Fruit fly (Drosophila melanogaster) whole organism, embryonic: ENCODE results near the gene AP-1sigma.

Experiments used
- Atf-2 ChIP-seq: fragments of 200-800 bp; sonication (Bioruptor generic); optimal IDR thresholded peaks from 2 replicates; lab custom pipeline; 2016; ENCODE audit warnings: missing biosample characterization, missing genetic modification characterization
- Blimp-1 ChIP-seq: fragments of 200-800 bp; sonication (Bioruptor generic); optimal IDR thresholded peaks from 3 replicates; lab custom pipeline; 2018; ENCODE audit warnings: missing biosample characterization, missing genetic modification characterization, mild to moderate bottlenecking, moderate library complexity, missing genetic modification reagents
- CG10147 ChIP-seq: fragments of 200-800 bp; sonication (Bioruptor generic); optimal IDR thresholded peaks from 2 replicates; lab custom pipeline; 2019; ENCODE audit warnings: missing biosample characterization, mild to moderate bottlenecking, missing genetic modification characterization, moderate library complexity
- CG10431 ChIP-seq: fragments of 200-800 bp; sonication (Bioruptor generic); optimal IDR thresholded peaks from 3 replicates; lab custom pipeline; 2018; ENCODE audit warnings: missing biosample characterization, mild to moderate bottlenecking, missing genetic modification characterization
- CG10979 ChIP-seq: fragments of 200-800 bp; sonication (Bioruptor generic); optimal IDR thresholded peaks from 2 replicates; lab custom pipeline; 2018; ENCODE audit warnings: missing biosample characterization, mild to moderate bottlenecking, missing genetic modification characterization, moderate library complexity
- CG11723 ChIP-seq: fragments of 200-800 bp; sonication (Bioruptor generic); optimal IDR thresholded peaks from 2 replicates; lab custom pipeline; 2017; ENCODE audit warnings: missing biosample characterization, mild to moderate bottlenecking, missing genetic modification characterization
- CG12769 ChIP-seq: fragments of 200-800 bp; sonication (Bioruptor generic); optimal IDR thresholded peaks from 2 replicates; lab custom pipeline; 2019; ENCODE audit warnings: missing biosample characterization, mild to moderate bottlenecking, missing genetic modification characterization, moderate library complexity
- CG13894 ChIP-seq: fragments of 200-800 bp; sonication (Bioruptor generic); optimal IDR thresholded peaks from 3 replicates; lab custom pipeline; 2018; ENCODE audit warnings: missing biosample characterization, mild to moderate bottlenecking, missing genetic modification characterization, moderate library complexity
- CG1647 ChIP-seq: fragments of 200-800 bp; sonication (Bioruptor generic); optimal IDR thresholded peaks from 3 replicates; lab custom pipeline; 2016; ENCODE audit warnings: missing biosample characterization, missing genetic modification characterization
- CG16863 ChIP-seq: fragments of 200-800 bp; sonication (Bioruptor generic); optimal IDR thresholded peaks from 3 replicates; lab custom pipeline; 2016; ENCODE audit warnings: missing biosample characterization, missing genetic modification characterization
- CG17186 ChIP-seq: fragments of 200-800 bp; sonication (Bioruptor generic); optimal IDR thresholded peaks from 3 replicates; lab custom pipeline; 2017; ENCODE audit warnings: missing biosample characterization, missing genetic modification reagents, missing genetic modification characterization
- CG2120 ChIP-seq: fragments of 200-800 bp; sonication (Bioruptor generic); optimal IDR thresholded peaks from 3 replicates; lab custom pipeline; 2016; ENCODE audit warnings: missing biosample characterization, missing genetic modification characterization
- CG32532 ChIP-seq: fragments of 200-800 bp; sonication (Bioruptor generic); IDR thresholded peaks from 2 replicates; pipeline ENCODE4 v1.3.6; 2022; ENCODE audit warnings: missing biosample characterization, missing genetic modification characterization
- CG42726 ChIP-seq: fragments of 200-800 bp; sonication (Bioruptor generic); IDR thresholded peaks from 2 replicates; pipeline ENCODE4 v1.3.6; 2022; ENCODE audit warnings: missing biosample characterization, missing genetic modification characterization; ENCODE audit not compliant: partially characterized antibody
- CG6272 ChIP-seq: fragments of 200-800 bp; sonication (Bioruptor generic); IDR thresholded peaks from 2 replicates; pipeline ENCODE4 v1.3.6; 2022; ENCODE audit warnings: missing biosample characterization, missing genetic modification characterization
- CG7372 ChIP-seq: fragments of 200-800 bp; sonication (Bioruptor generic); IDR thresholded peaks from 2 replicates; pipeline ENCODE4 v1.3.6; 2022; ENCODE audit warnings: missing biosample characterization, missing genetic modification characterization
- CG9797 ChIP-seq: fragments of 200-800 bp; sonication (Bioruptor generic); optimal IDR thresholded peaks from 3 replicates; lab custom pipeline; 2018; ENCODE audit warnings: missing biosample characterization, mild to moderate bottlenecking, missing genetic modification characterization
- CoRest ChIP-seq: fragments of 200-800 bp; sonication (Bioruptor generic); optimal IDR thresholded peaks from 3 replicates; lab custom pipeline; 2018; ENCODE audit warnings: missing biosample characterization, mild to moderate bottlenecking, missing genetic modification characterization, moderate library complexity
- Drgx ChIP-seq: fragments of 200-800 bp; sonication (Bioruptor generic); IDR thresholded peaks from 2 replicates; pipeline ENCODE4 v1.3.6; 2022; ENCODE audit warnings: missing biosample characterization, missing genetic modification characterization
- Hr3 ChIP-seq: fragments of 200-800 bp; sonication (Bioruptor generic); optimal IDR thresholded peaks from 3 replicates; lab custom pipeline; 2016; ENCODE audit warnings: missing biosample characterization, missing genetic modification characterization
- Hr51 ChIP-seq, 2 experiments: fragments of 200-800 bp; sonication (Bioruptor generic); optimal IDR thresholded peaks; 2 replicates in 1 of 2; 3 replicates in 1 of 2; lab custom pipeline; 2016 to 2018; ENCODE audit warnings: missing biosample characterization in 2 of 2, missing genetic modification characterization in 2 of 2, mild to moderate bottlenecking in 1 of 2, moderate library complexity in 1 of 2
- Hr78 ChIP-seq, 2 experiments: fragments of 200-800 bp in 1 of 2; fragments of >200 bp in 1 of 2; sonication (Bioruptor generic) in 1 of 2; optimal IDR thresholded peaks; 2 replicates each; lab custom pipeline; 2017 to 2019; ENCODE audit warnings: missing biosample characterization in 2 of 2, missing genetic modification characterization in 2 of 2, mild to moderate bottlenecking in 1 of 2, moderate library complexity in 1 of 2
- Jarid2 ChIP-seq: fragments of 200-800 bp; sonication (Bioruptor generic); optimal IDR thresholded peaks from 3 replicates; lab custom pipeline; 2017; ENCODE audit warnings: mild to moderate bottlenecking, missing biosample characterization, missing genetic modification reagents, missing genetic modification characterization
- MESR4 ChIP-seq: fragments of 200-800 bp; sonication (Bioruptor generic); optimal IDR thresholded peaks from 2 replicates; lab custom pipeline; 2018; ENCODE audit warnings: missing biosample characterization, mild to moderate bottlenecking, missing genetic modification characterization, moderate library complexity
- MTF-1 ChIP-seq: fragments of 200-800 bp; sonication (Bioruptor generic); optimal IDR thresholded peaks from 2 replicates; lab custom pipeline; 2018; ENCODE audit warnings: missing biosample characterization, mild to moderate bottlenecking, missing genetic modification characterization, borderline replicate concordance
- NfI ChIP-seq: fragments of 200-800 bp; sonication (Bioruptor generic); optimal IDR thresholded peaks from 3 replicates; lab custom pipeline; 2018; ENCODE audit warnings: missing biosample characterization, mild to moderate bottlenecking, missing genetic modification characterization, moderate library complexity
- Sox102F ChIP-seq: fragments of 200-800 bp; sonication (Bioruptor generic); optimal IDR thresholded peaks from 2 replicates; lab custom pipeline; 2018; ENCODE audit warnings: missing biosample characterization, mild to moderate bottlenecking, missing genetic modification characterization, moderate library complexity
- abd-A ChIP-seq: fragments of 200-800 bp; sonication (Bioruptor generic); optimal IDR thresholded peaks from 3 replicates; lab custom pipeline; 2019; ENCODE audit warnings: missing biosample characterization, mild to moderate bottlenecking, missing genetic modification characterization, moderate library complexity
- ap ChIP-seq: fragments of 200-800 bp; sonication (Bioruptor generic); IDR thresholded peaks from 2 replicates; pipeline ENCODE4 v1.3.6; 2022; ENCODE audit warnings: missing biosample characterization, missing genetic modification characterization
- cg ChIP-seq: fragments of 200-800 bp; sonication (Bioruptor generic); optimal IDR thresholded peaks from 3 replicates; lab custom pipeline; 2019; ENCODE audit warnings: missing biosample characterization, mild to moderate bottlenecking, missing genetic modification characterization, moderate library complexity
- emc ChIP-seq: fragments of 200-800 bp; sonication (Bioruptor generic); optimal IDR thresholded peaks from 2 replicates; lab custom pipeline; 2016; ENCODE audit warnings: missing biosample characterization, missing genetic modification characterization
- jing ChIP-seq: fragments of 200-800 bp; sonication (Bioruptor generic); optimal IDR thresholded peaks from 2 replicates; lab custom pipeline; 2018; ENCODE audit warnings: missing biosample characterization, mild to moderate bottlenecking, missing genetic modification characterization
- kay ChIP-seq: fragments of 200-800 bp; sonication (Bioruptor generic); optimal IDR thresholded peaks from 2 replicates; lab custom pipeline; 2016; ENCODE audit warnings: missing biosample characterization, missing genetic modification characterization
- ken ChIP-seq: fragments of 200-800 bp; sonication (Bioruptor generic); IDR thresholded peaks from 3 replicates; pipeline ENCODE4 v1.3.6; 2022; ENCODE audit warnings: missing biosample characterization, missing genetic modification characterization
- kni ChIP-seq: fragments of 200-800 bp; sonication (Bioruptor generic); optimal IDR thresholded peaks from 3 replicates; lab custom pipeline; 2017; ENCODE audit warnings: mild to moderate bottlenecking, missing biosample characterization, missing genetic modification reagents, missing genetic modification characterization
- lbe ChIP-seq: fragments of 200-800 bp; sonication (Bioruptor generic); optimal IDR thresholded peaks from 2 replicates; lab custom pipeline; 2016; ENCODE audit warnings: missing biosample characterization, mild to moderate bottlenecking, missing genetic modification characterization
- luna ChIP-seq: fragments of 200-800 bp; sonication (Bioruptor generic); optimal IDR thresholded peaks from 2 replicates; lab custom pipeline; 2016; ENCODE audit warnings: missing biosample characterization, missing genetic modification characterization
- peb ChIP-seq: fragments of 200-800 bp; sonication (Bioruptor generic); IDR thresholded peaks from 2 replicates; pipeline ENCODE4 v1.3.6; 2022; ENCODE audit warnings: missing biosample characterization, missing genetic modification characterization
- prd ChIP-seq, 3 experiments: fragments of >200 bp in 2 of 3; fragments of 200-800 bp in 1 of 3; sonication (Bioruptor generic) in 1 of 3; optimal IDR thresholded peaks in 2 of 3; IDR thresholded peaks in 1 of 3; 2 replicates in 2 of 3; 3 replicates in 1 of 3; pipeline versions ENCODE4 v1.3.6 to Lab custom; 2017 to 2022; ENCODE audit warnings: missing biosample characterization in 1 of 3, missing genetic modification characterization in 1 of 3
- rib ChIP-seq: fragments of 200-800 bp; sonication (Bioruptor generic); IDR thresholded peaks from 2 replicates; pipeline ENCODE4 v1.3.6; 2022; ENCODE audit warnings: missing biosample characterization, missing genetic modification characterization
- run ChIP-seq: fragments of 200-800 bp; sonication (Bioruptor generic); optimal IDR thresholded peaks from 3 replicates; lab custom pipeline; 2018; ENCODE audit warnings: missing biosample characterization, mild to moderate bottlenecking, missing genetic modification characterization
- sd ChIP-seq: fragments of 200-800 bp; sonication (Bioruptor generic); optimal IDR thresholded peaks from 3 replicates; lab custom pipeline; 2018; ENCODE audit warnings: missing biosample characterization, mild to moderate bottlenecking, missing genetic modification characterization, moderate library complexity
- sens ChIP-seq: fragments of 200-800 bp; sonication (Bioruptor generic); peaks from one replicate; lab custom pipeline; 2016; ENCODE audit warnings: missing biosample characterization, missing genetic modification characterization
- sim ChIP-seq: fragments of 200-800 bp; sonication (Bioruptor generic); IDR thresholded peaks from 2 replicates; pipeline ENCODE4 v1.3.6; 2022; ENCODE audit warnings: missing biosample characterization, missing genetic modification characterization
- sr ChIP-seq: fragments of 200-800 bp; sonication (Bioruptor generic); IDR thresholded peaks from 3 replicates; pipeline ENCODE4 v1.3.6; 2022; ENCODE audit warnings: missing biosample characterization, missing genetic modification characterization

Gene AP-1sigma

dm6 chr3R:23909347-23909862, 49.0 kb upstream of the AP-1sigma start (continued):
- TF ChIP-seq CG32532 (GFP tag; lab: Robert Waterston, UW) = no peak
- no peak for TF ChIP-seq CG9797 (GFP tag; lab: Kevin White, UChicago)
- peak; percentile 39 for TF ChIP-seq CG11723 (GFP tag; lab: Kevin White, UChicago)
- TF ChIP-seq CG6272 (GFP tag; lab: Robert Waterston, UW) = no peak
- TF ChIP-seq rib (GFP tag; lab: Robert Waterston, UW) = no peak
- TF ChIP-seq CG10431 (GFP tag; lab: Kevin White, UChicago) = peak; percentile 6
- TF ChIP-seq jing (GFP tag; lab: Kevin White, UChicago) = no peak
- peak in 1 of 2 experiments; percentile 60 for TF ChIP-seq Hr51 (GFP tag; optimal IDR thresholded peaks at IDR 0.05; lab: Kevin White, UChicago)
- no peak for TF ChIP-seq CG17186 (GFP tag; lab: Kevin White, UChicago)
- TF ChIP-seq kay (GFP tag; lab: Kevin White, UChicago) = no peak
- no peak for TF ChIP-seq luna (GFP tag; lab: Kevin White, UChicago)
- peak; percentile 1 for TF ChIP-seq MTF-1
- TF ChIP-seq Jarid2 = peak; percentile 3
- TF ChIP-seq CG16863 (GFP tag; lab: Kevin White, UChicago) = peak; percentile 24
- no peak for TF ChIP-seq MESR4
- TF ChIP-seq CG42726 (GFP tag; lab: Robert Waterston, UW) = no peak
- no peak for TF ChIP-seq ap
- no peak for TF ChIP-seq prd (optimal IDR thresholded peaks at IDR 0.05; lab: Kevin White, UChicago)
- no peak for TF ChIP-seq prd (GFP tag; IDR thresholded peaks at IDR 0.05; lab: Robert Waterston, UW)
- no peak for TF ChIP-seq Atf-2 (GFP tag; lab: Kevin White, UChicago)
- peak; percentile 41 for TF ChIP-seq CoRest
- no peak for TF ChIP-seq Hr3 (GFP tag; lab: Kevin White, UChicago)
- no peak for TF ChIP-seq sim

- TF ChIP-seq CG7372 (GFP tag; lab: Robert Waterston, UW) = peak; percentile 95
- TF ChIP-seq Drgx (GFP tag; lab: Robert Waterston, UW) = peak; percentile 51; the same call in 1 of the 2 replicates
- TF ChIP-seq ken = 0 out of 3 replicates have a peak, but pooled peaks have one; percentile 21
- TF ChIP-seq Sox102F = peak; percentile 14
- no peak for TF ChIP-seq CG2120 (GFP tag; lab: Kevin White, UChicago)
- TF ChIP-seq CG10431 (GFP tag; lab: Kevin White, UChicago) = no peak
- TF ChIP-seq CG10979 (tag; lab: Kevin White, UChicago) = peak; percentile 31
- peak; percentile 20 for TF ChIP-seq sens (GFP tag; lab: Kevin White, UChicago)
These were observed 48.1 kb upstream of the AP-1sigma start for dm6 chr3R:23910260-23910887.

- no peak for TF ChIP-seq sd
- TF ChIP-seq cg = peak; percentile 52
- TF ChIP-seq CG13894 (tag; lab: Kevin White, UChicago) = peak; percentile 45
- no peak for TF ChIP-seq peb (GFP tag; lab: Robert Waterston, UW)
- no peak for TF ChIP-seq emc (GFP tag; lab: Kevin White, UChicago)
- no peak for TF ChIP-seq CG1647 (GFP tag; lab: Kevin White, UChicago)
- TF ChIP-seq lbe (GFP tag; lab: Kevin White, UChicago) = no peak
- TF ChIP-seq jing (GFP tag; lab: Kevin White, UChicago) = no peak
- peak; percentile 87 for TF ChIP-seq abd-A (tag; lab: Kevin White, UChicago)
- 0 out of 3 replicates have a peak, but pooled peaks have one; percentile 10 for TF ChIP-seq sr (GFP tag; lab: Robert Waterston, UW)
- TF ChIP-seq kni (GFP tag; lab: Kevin White, UChicago) = peak; percentile 81
- TF ChIP-seq Blimp-1 (GFP tag; lab: Kevin White, UChicago) = peak; percentile 58
- peak; percentile 66 for TF ChIP-seq CG12769 (tag; lab: Kevin White, UChicago)
- TF ChIP-seq CG10147 (GFP tag; lab: Kevin White, UChicago) = no peak
- peak; percentile 78 for TF ChIP-seq run
- no peak for TF ChIP-seq NfI
- peak in 1 of 2 experiments; percentile 29 for TF ChIP-seq Hr78 (GFP tag; optimal IDR thresholded peaks at IDR 0.05; lab: Kevin White, UChicago)
These were observed 47.3 kb upstream of the AP-1sigma start for dm6 chr3R:23911073-23911690.
